Fruit fly (Drosophila melanogaster) whole organism, prepupa: ENCODE results near the gene CG18269.

Experiments
- CG10631 ChIP-seq: fragments of 200-800 bp; sonication (Bioruptor generic); optimal IDR thresholded peaks from 2 replicates; lab custom pipeline; 2016; ENCODE audit warnings: missing biosample characterization, missing genetic modification characterization
- CG3032 ChIP-seq: fragments of 200-800 bp; optimal IDR thresholded peaks from 2 replicates; lab custom pipeline; 2019; ENCODE audit warnings: missing biosample characterization, mild to moderate bottlenecking, missing genetic modification characterization, moderate library complexity
- CG9139 ChIP-seq: fragments of 200-800 bp; sonication (Bioruptor generic); optimal IDR thresholded peaks from 3 replicates; lab custom pipeline; 2017; ENCODE audit warnings: missing biosample characterization, mild to moderate bottlenecking, missing genetic modification characterization
- Ets96B ChIP-seq: fragments of 200-800 bp; optimal IDR thresholded peaks from 2 replicates; lab custom pipeline; 2019; ENCODE audit warnings: missing biosample characterization, mild to moderate bottlenecking, missing genetic modification characterization, moderate library complexity
- Hr39 ChIP-seq: fragments of 200-800 bp; sonication (Bioruptor generic); optimal IDR thresholded peaks from 2 replicates; lab custom pipeline; 2016; ENCODE audit warnings: missing biosample characterization, missing genetic modification characterization
- Lpt ChIP-seq: fragments of 200-800 bp; sonication (Bioruptor generic); optimal IDR thresholded peaks from 3 replicates; lab custom pipeline; 2016; ENCODE audit warnings: missing biosample characterization, missing genetic modification characterization
- esn ChIP-seq: fragments of 200-800 bp; sonication (Bioruptor generic); optimal IDR thresholded peaks from 2 replicates; lab custom pipeline; 2016; ENCODE audit warnings: missing biosample characterization, mild to moderate bottlenecking, missing genetic modification characterization, moderate library complexity
- fd59A ChIP-seq: fragments of 200-800 bp; sonication (Bioruptor generic); optimal IDR thresholded peaks from 2 replicates; lab custom pipeline; 2017; ENCODE audit warnings: missing biosample characterization, mild to moderate bottlenecking, missing genetic modification characterization, missing genetic modification reagents
- svp ChIP-seq: fragments of 200-800 bp; sonication (Bioruptor generic); peaks from one replicate; lab custom pipeline; 2016; ENCODE audit warnings: missing biosample characterization, missing genetic modification characterization

dm6 chr2L:5505130-5505529, 46.5 kb upstream of the CG18269 start:
- no peak for TF ChIP-seq fd59A (GFP tag; lab: Kevin White, UChicago)
- peak; percentile 58 for TF ChIP-seq esn (GFP tag; lab: Kevin White, UChicago)
- TF ChIP-seq Lpt = no peak
- no peak for TF ChIP-seq Hr39 (GFP tag; lab: Kevin White, UChicago)
- peak; percentile 35 for TF ChIP-seq CG10631 (GFP tag; lab: Kevin White, UChicago)
- no peak for TF ChIP-seq CG9139 (GFP tag; lab: Kevin White, UChicago)
- TF ChIP-seq svp (GFP tag; lab: Kevin White, UChicago) = peak; percentile 59
- no peak for TF ChIP-seq CG3032 (tag; lab: Kevin White, UChicago)
- no peak for TF ChIP-seq Ets96B
